Fruit fly (Drosophila melanogaster): ENCODE measurements around the gene sstn.

sstn gene

DNA sequence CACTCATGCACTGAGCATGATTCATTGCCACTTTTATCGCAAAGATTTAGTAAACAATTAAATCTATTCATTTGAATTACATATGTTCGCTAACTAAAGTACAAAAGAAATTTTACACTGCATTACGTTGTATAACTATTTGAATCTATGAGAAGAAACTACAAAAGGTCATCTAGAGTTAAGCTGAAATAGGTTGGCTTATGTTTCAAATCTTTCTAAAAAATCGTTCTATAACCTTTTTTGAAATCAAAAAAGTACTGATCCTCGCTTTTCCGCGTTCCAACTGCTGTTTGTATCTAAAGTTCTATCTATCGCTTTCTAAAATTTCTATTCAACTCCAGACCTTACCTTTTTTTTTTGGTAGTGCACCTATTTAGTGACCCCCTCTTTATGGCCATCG lies 31.2 kb upstream of the sstn start:
- TF ChIP-seq CG10631 (GFP tag; optimal IDR thresholded peaks at IDR 0.05) (peak; percentile 25), Smox (GFP tag; optimal IDR thresholded peaks at IDR 0.05) (no peak), Blimp-1 (GFP tag; optimal IDR thresholded peaks at IDR 0.05) (no peak), Met (GFP tag; optimal IDR thresholded peaks at IDR 0.05) (no peak), CG3032 (tag; optimal IDR thresholded peaks at IDR 0.05) (no peak), Eip78C (GFP tag) (no peak), OdsH (GFP tag; optimal IDR thresholded peaks at IDR 0.05) (no peak)

dm6 chr3L:15125077-15125652 lies 30.6 kb upstream of the sstn start, which contains the start of gene CG16959:
Gene CG16959, minus strand, starts transcription at chr3L:15125321.
- no peak for TF ChIP-seq lz (GFP tag; optimal IDR thresholded peaks at IDR 0.05)
- no peak for TF ChIP-seq svp (GFP tag)
- no peak for TF ChIP-seq dac (GFP tag; optimal IDR thresholded peaks at IDR 0.05)
- no peak for TF ChIP-seq CG3032 (tag; optimal IDR thresholded peaks at IDR 0.05)
- TF ChIP-seq pdm3 (GFP tag; optimal IDR thresholded peaks at IDR 0.05), result no peak
- no peak for TF ChIP-seq Hr38 (GFP tag; optimal IDR thresholded peaks at IDR 0.05)
- no peak for TF ChIP-seq CG10631 (GFP tag; optimal IDR thresholded peaks at IDR 0.05)
- TF ChIP-seq CG6854 (GFP tag; optimal IDR thresholded peaks at IDR 0.05), result peak; percentile 80
- TF ChIP-seq CG8119 (GFP tag; IDR thresholded peaks at IDR 0.05), result 0 out of 3 replicates have a peak, but pooled peaks have one; percentile 19
- TF ChIP-seq Lpt (GFP tag; optimal IDR thresholded peaks at IDR 0.05), result no peak
- TF ChIP-seq vri (GFP tag; optimal IDR thresholded peaks at IDR 0.05), result no peak
- no peak for TF ChIP-seq CG32006 (GFP tag; optimal IDR thresholded peaks at IDR 0.05)
- no peak for TF ChIP-seq Met (GFP tag; optimal IDR thresholded peaks at IDR 0.05)
- TF ChIP-seq CG6163 (GFP tag; IDR thresholded peaks at IDR 0.05), result no peak
- TF ChIP-seq dsx (GFP tag; optimal IDR thresholded peaks at IDR 0.05; ENCODE audit: poor library complexity, severe bottlenecking), result peak; percentile 29
- no peak for TF ChIP-seq Sox15 (GFP tag; optimal IDR thresholded peaks at IDR 0.05)
- no peak for TF ChIP-seq esn (GFP tag; optimal IDR thresholded peaks at IDR 0.05)
- TF ChIP-seq CG1621 (tag; optimal IDR thresholded peaks at IDR 0.05), result peak; percentile 41
- TF ChIP-seq CG11902 (GFP tag; optimal IDR thresholded peaks at IDR 0.05), result no peak
- TF ChIP-seq CG7368 (GFP tag; optimal IDR thresholded peaks at IDR 0.05), result no peak
- TF ChIP-seq CG3919 (GFP tag; optimal IDR thresholded peaks at IDR 0.05), result no peak
- no peak for TF ChIP-seq CG31627 (GFP tag; optimal IDR thresholded peaks at IDR 0.05)

DNA sequence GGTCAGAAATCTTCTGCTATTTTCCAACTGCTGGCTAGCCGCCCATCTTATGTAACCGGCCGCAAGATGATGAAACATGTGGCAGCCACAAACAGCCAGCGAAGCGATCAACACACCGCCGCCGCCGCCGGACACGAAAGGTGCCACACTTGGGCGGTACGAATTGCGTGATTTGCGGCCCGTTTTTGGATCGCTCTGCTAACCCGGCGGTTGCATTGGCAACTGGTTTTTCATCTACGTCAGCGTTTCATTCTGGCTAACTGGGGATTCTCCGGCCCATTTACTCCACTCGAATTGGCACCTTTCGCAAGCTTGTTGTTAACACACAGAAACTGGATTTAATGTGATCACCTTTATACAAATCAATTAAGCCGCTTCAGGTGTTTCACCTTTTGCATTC lies 29.2 kb upstream of the sstn start:
- TF ChIP-seq CG11902 (GFP tag; optimal IDR thresholded peaks at IDR 0.05) (no peak), CG11762 (GFP tag; optimal IDR thresholded peaks at IDR 0.05; ENCODE audit: insufficient read depth) (no peak), CG8119 (GFP tag; IDR thresholded peaks at IDR 0.05) (no peak), CG11294 (GFP tag; IDR thresholded peaks at IDR 0.05) (no peak), CG10631 (GFP tag; optimal IDR thresholded peaks at IDR 0.05) (no peak), Lpt (GFP tag; optimal IDR thresholded peaks at IDR 0.05) (no peak), CG6854 (GFP tag; optimal IDR thresholded peaks at IDR 0.05) (no peak), fkh (GFP tag; optimal IDR thresholded peaks at IDR 0.05) (no peak), CG15336 (GFP tag; IDR thresholded peaks at IDR 0.05) (no peak), Sox14 (GFP tag; optimal IDR thresholded peaks at IDR 0.05) (no peak), CG1621 (tag; optimal IDR thresholded peaks at IDR 0.05) (peak; percentile 25), Eip75B (GFP tag; optimal IDR thresholded peaks at IDR 0.05) (no peak), CG6792 (GFP tag; optimal IDR thresholded peaks at IDR 0.05) (no peak), Blimp-1 (GFP tag; optimal IDR thresholded peaks at IDR 0.05) (no peak), lz (GFP tag; optimal IDR thresholded peaks at IDR 0.05) (no peak), CG16779 (tag; optimal IDR thresholded peaks at IDR 0.05) (no peak), cyc (GFP tag; optimal IDR thresholded peaks at IDR 0.05) (no peak), pdm3 (GFP tag; optimal IDR thresholded peaks at IDR 0.05) (no peak), CG10669 (GFP tag; optimal IDR thresholded peaks at IDR 0.05) (no peak), Met (GFP tag; optimal IDR thresholded peaks at IDR 0.05) (no peak), CG9139 (GFP tag; optimal IDR thresholded peaks at IDR 0.05) (no peak), ss (GFP tag; optimal IDR thresholded peaks at IDR 0.05) (peak in 1 of 2 experiments; percentile 69), Eip78C (GFP tag) (peak; percentile 72)
